Worm (Caenorhabditis elegans) whole organism, early embryonic: ENCODE data around the gene Y37E11B.5.
"Not testable (repeated sequence)": the region's sequence is repeated elsewhere in the genome, so short reads cannot be mapped to it uniquely, and the experiment has no call there.

Source experiments
- B0310.2 ChIP-seq: sonication (generic microtip); optimal IDR thresholded peaks from 2 replicates; lab custom pipeline; 2016; ENCODE audit warnings: mild to moderate bottlenecking, missing genetic modification characterization, missing compliant biosample characterization
- F13C5.2 ChIP-seq: sonication (generic microtip); optimal IDR thresholded peaks from 2 replicates; lab custom pipeline; 2017; ENCODE audit warnings: mild to moderate bottlenecking, missing genetic modification characterization, inconsistent platforms, missing compliant biosample characterization
- aly-1 ChIP-seq: sonication (generic microtip); optimal IDR thresholded peaks from 2 replicates; lab custom pipeline; 2016; ENCODE audit warnings: missing genetic modification characterization, missing compliant biosample characterization
- ama-1 ChIP-seq: fragments of 150-350 bp; optimal IDR thresholded peaks from 2 replicates; lab custom pipeline; 2014
- ceh-13 ChIP-seq: fragments of 200-800 bp; sonication (Bioruptor generic); optimal IDR thresholded peaks from 2 replicates; lab custom pipeline; 2018; ENCODE audit warnings: mild to moderate bottlenecking, missing genetic modification characterization, missing compliant biosample characterization
- ceh-36 ChIP-seq: sonication (generic microtip); optimal IDR thresholded peaks from 2 replicates; lab custom pipeline; 2016; ENCODE audit warnings: missing genetic modification characterization, inconsistent platforms, missing compliant biosample characterization
- flt-1 ChIP-seq: fragments of 200-800 bp; sonication (Bioruptor generic); IDR thresholded peaks from 2 replicates; pipeline ENCODE4 v1.3.6; 2022; ENCODE audit warnings: missing genetic modification characterization, missing compliant biosample characterization
- scrt-1 ChIP-seq: fragments of 200-800 bp; sonication (Bioruptor generic); IDR thresholded peaks from 2 replicates; pipeline ENCODE4 v1.3.6; 2022; ENCODE audit warnings: missing genetic modification characterization, missing compliant biosample characterization
- tbx-11 ChIP-seq: fragments of 200-800 bp; sonication (Bioruptor generic); IDR thresholded peaks from 2 replicates; pipeline ENCODE4 v1.3.6; 2022; ENCODE audit warnings: missing genetic modification characterization, missing compliant biosample characterization
- tbx-37 ChIP-seq: fragments of 200-800 bp; sonication (Bioruptor generic); conservative IDR thresholded peaks from 2 replicates; pipeline ENCODE4 v1.3.6; 2022; ENCODE audit warnings: missing genetic modification reagents, missing genetic modification characterization, missing compliant biosample characterization
- tra-4 ChIP-seq: sonication (generic microtip); optimal IDR thresholded peaks from 2 replicates; lab custom pipeline; 2017; ENCODE audit warnings: missing genetic modification characterization, missing compliant biosample characterization

ce11 chrIV:3582806-3583205 is 15.5 kb downstream of the Y37E11B.5 start, which contains the start of gene blos-7:
- not testable (repeated sequence) for TF ChIP-seq tbx-11 (GFP tag; lab: Robert Waterston, UW); tra-4 (tag; lab: Kevin White, UChicago); aly-1 (tag; lab: Kevin White, UChicago); flt-1; scrt-1 (GFP tag; lab: Robert Waterston, UW); F13C5.2 (tag; lab: Kevin White, UChicago); ama-1; tbx-37 (GFP tag; lab: Robert Waterston, UW); ceh-36 (tag; lab: Kevin White, UChicago); B0310.2 (tag; lab: Kevin White, UChicago); ceh-13 (GFP tag; lab: Kevin White, UChicago)
